Worm (Caenorhabditis elegans): Measurements from ENCODE around the gene aexr-2.

ce11 chrX:6656770-6657169, 25.4 kb upstream of the aexr-2 start:
- TF ChIP-seq T22C8.4 (GFP tag; IDR thresholded peaks at IDR 0.05) (no peak), med-1 (GFP tag; optimal IDR thresholded peaks at IDR 0.05; ENCODE audit: insufficient read depth) (no peak), ztf-23 (GFP tag; IDR thresholded peaks at IDR 0.05) (no peak), ref-1 (GFP tag; conservative IDR thresholded peaks at IDR 0.05) (no peak), flt-1 (GFP tag; IDR thresholded peaks at IDR 0.05) (no peak), klf-2 (GFP tag; conservative IDR thresholded peaks at IDR 0.05) (no peak), tab-1 (GFP tag; IDR thresholded peaks at IDR 0.05) (no peak)
